Worm (Caenorhabditis elegans) whole organism, L1 larva: ENCODE measurements around the gene Y53F4B.26.
A peak's percentile ranks its signal among the peaks of the same experiment; 100 is the strongest.

ENCODE experiments used
- C04F5.9 ChIP-seq: sonication (generic microtip); optimal IDR thresholded peaks from 2 replicates; lab custom pipeline; 2016; ENCODE audit warnings: missing genetic modification characterization, missing compliant biosample characterization
- C34B4.2 ChIP-seq: sonication (generic microtip); optimal IDR thresholded peaks from 2 replicates; lab custom pipeline; 2017; ENCODE audit warnings: mild to moderate bottlenecking, missing genetic modification characterization, missing compliant biosample characterization
- F16B12.6 ChIP-seq: fragments of 150-350 bp; optimal IDR thresholded peaks from 2 replicates; lab custom pipeline; 2014; ENCODE audit warnings: missing biosample characterization, missing genetic modification characterization
- Y116A8C.19 ChIP-seq: sonication (generic microtip); optimal IDR thresholded peaks from 2 replicates; lab custom pipeline; 2016; ENCODE audit warnings: missing compliant biosample characterization, missing genetic modification characterization, borderline replicate concordance
- blmp-1 ChIP-seq: fragments of 150-350 bp; optimal IDR thresholded peaks from 2 replicates; lab custom pipeline; 2014; ENCODE audit warnings: missing biosample characterization, missing genetic modification characterization
- ceh-63 ChIP-seq: fragments of 200-800 bp; sonication (Bioruptor generic); optimal IDR thresholded peaks from 2 replicates; lab custom pipeline; 2018; ENCODE audit warnings: mild to moderate bottlenecking, missing genetic modification characterization, missing compliant biosample characterization
- ceh-8 ChIP-seq: fragments of 200-800 bp; sonication (Bioruptor generic); optimal IDR thresholded peaks from 2 replicates; lab custom pipeline; 2018; ENCODE audit warnings: mild to moderate bottlenecking, missing genetic modification characterization, moderate library complexity, missing compliant biosample characterization
- ceh-90 ChIP-seq: sonication (generic microtip); optimal IDR thresholded peaks from 2 replicates; lab custom pipeline; 2016; ENCODE audit warnings: missing genetic modification characterization, missing compliant biosample characterization
- efl-1 ChIP-seq, 4 experiments: fragments of 150-350 bp; optimal IDR thresholded peaks in 3 of 4; peaks in 1 of 4; 1 replicate in 1 of 4; 2 replicates in 3 of 4; lab custom pipeline; 2014; ENCODE audit warnings: missing biosample characterization in 2 of 4, missing genetic modification characterization in 2 of 4, missing genetic modification reagents in 2 of 4
- egl-13 ChIP-seq: sonication (generic microtip); optimal IDR thresholded peaks from 2 replicates; lab custom pipeline; 2016; ENCODE audit warnings: missing genotype, missing genetic modification reagents, missing genetic modification characterization, missing compliant biosample characterization
- ets-5 ChIP-seq: fragments of 200-800 bp; sonication (Bioruptor generic); IDR thresholded peaks from 2 replicates; pipeline ENCODE4 v1.3.6; 2022; ENCODE audit warnings: missing genetic modification characterization, missing compliant biosample characterization
- fkh-8 ChIP-seq: sonication (generic microtip); optimal IDR thresholded peaks from 2 replicates; lab custom pipeline; 2016; ENCODE audit warnings: mild to moderate bottlenecking, missing genetic modification characterization, missing compliant biosample characterization
- hlh-4 ChIP-seq: sonication (generic microtip); optimal IDR thresholded peaks from 2 replicates; lab custom pipeline; 2016; ENCODE audit warnings: mild to moderate bottlenecking, missing genetic modification characterization, missing compliant biosample characterization
- hpl-2 ChIP-seq: fragments of 150-350 bp; optimal IDR thresholded peaks from 2 replicates; lab custom pipeline; 2014; ENCODE audit warnings: missing biosample characterization, missing genetic modification reagents, missing genetic modification characterization
- irx-1 ChIP-seq: sonication (generic microtip); optimal IDR thresholded peaks from 2 replicates; lab custom pipeline; 2016; ENCODE audit warnings: missing genetic modification characterization, missing compliant biosample characterization
- lir-3 ChIP-seq: sonication (generic microtip); optimal IDR thresholded peaks from 2 replicates; lab custom pipeline; 2016; ENCODE audit warnings: mild to moderate bottlenecking, missing genetic modification characterization, moderate library complexity, missing compliant biosample characterization; ENCODE audit not compliant: poor library complexity
- mab-9 ChIP-seq: fragments of 200-800 bp; sonication (Bioruptor generic); IDR thresholded peaks from 2 replicates; pipeline ENCODE4 v1.3.6; 2022; ENCODE audit warnings: missing genetic modification reagents, missing genetic modification characterization, missing compliant biosample characterization
- mef-2 ChIP-seq: fragments of 150-350 bp; optimal IDR thresholded peaks from 2 replicates; lab custom pipeline; 2014; ENCODE audit warnings: missing biosample characterization, missing genetic modification characterization
- mep-1 ChIP-seq: fragments of 150-350 bp; optimal IDR thresholded peaks from 2 replicates; lab custom pipeline; 2014; ENCODE audit warnings: missing biosample characterization, missing genetic modification characterization
- nhr-11 ChIP-seq: fragments of 150-350 bp; optimal IDR thresholded peaks from 2 replicates; lab custom pipeline; 2014; ENCODE audit warnings: missing biosample characterization, missing genetic modification characterization
- nhr-12 ChIP-seq: sonication (generic microtip); optimal IDR thresholded peaks from 2 replicates; lab custom pipeline; 2017; ENCODE audit warnings: missing biosample characterization, missing genetic modification characterization
- nhr-47 ChIP-seq: sonication (generic microtip); optimal IDR thresholded peaks from 2 replicates; lab custom pipeline; 2016; ENCODE audit warnings: mild to moderate bottlenecking, missing genetic modification characterization, moderate library complexity, missing compliant biosample characterization
- nhr-84 ChIP-seq: sonication (generic microtip); optimal IDR thresholded peaks from 2 replicates; lab custom pipeline; 2017; ENCODE audit warnings: missing biosample characterization, missing genetic modification characterization
- nhr-85 ChIP-seq: sonication (generic microtip); peaks from one replicate; lab custom pipeline; 2016; ENCODE audit warnings: missing genetic modification characterization, inconsistent platforms, missing compliant biosample characterization
- pag-3 ChIP-seq: sonication (generic microtip); optimal IDR thresholded peaks from 2 replicates; lab custom pipeline; 2017; ENCODE audit warnings: missing genetic modification characterization, mild to moderate bottlenecking, missing compliant biosample characterization, antibody characterized with exemption, borderline replicate concordance; ENCODE audit not compliant: insufficient read depth
- pax-3 ChIP-seq: fragments of 200-800 bp; sonication (Bioruptor generic); optimal IDR thresholded peaks from 2 replicates; lab custom pipeline; 2018; ENCODE audit warnings: mild to moderate bottlenecking, missing genetic modification characterization, moderate library complexity, missing compliant biosample characterization
- rnt-1 ChIP-seq: sonication (generic microtip); optimal IDR thresholded peaks from 2 replicates; lab custom pipeline; 2016; ENCODE audit warnings: mild to moderate bottlenecking, missing genetic modification characterization, moderate library complexity, missing compliant biosample characterization
- skn-1 ChIP-seq: fragments of 150-350 bp; optimal IDR thresholded peaks from 2 replicates; lab custom pipeline; 2014; ENCODE audit warnings: missing biosample characterization, missing genetic modification characterization
- snu-23 ChIP-seq: sonication (generic microtip); optimal IDR thresholded peaks from 2 replicates; lab custom pipeline; 2016; ENCODE audit warnings: missing genetic modification characterization, missing compliant biosample characterization
- unc-130 ChIP-seq: fragments of 150-350 bp; optimal IDR thresholded peaks from 2 replicates; lab custom pipeline; 2017; ENCODE audit warnings: missing biosample characterization, missing genetic modification characterization, inconsistent platforms
- unc-30 ChIP-seq: sonication (generic microtip); optimal IDR thresholded peaks from 2 replicates; lab custom pipeline; 2017; ENCODE audit warnings: missing biosample characterization, missing genetic modification characterization
- zag-1 ChIP-seq: fragments of 150-350 bp; optimal IDR thresholded peaks from 2 replicates; lab custom pipeline; 2014; ENCODE audit warnings: missing biosample characterization, missing genetic modification characterization
- zip-4 ChIP-seq: fragments of 200-800 bp; sonication (Bioruptor generic); optimal IDR thresholded peaks from 2 replicates; lab custom pipeline; 2018; ENCODE audit warnings: mild to moderate bottlenecking, missing genetic modification characterization, moderate library complexity, missing compliant biosample characterization

Y53F4B.26 gene

ce11 chrII:15145594-15145993, 4.8 kb upstream of the Y53F4B.26 start, which contains the start of gene Y53F4B.27:
Y53F4B.27 (plus strand) TSS chrII:15145894.
- no peak for TF ChIP-seq egl-13 (tag; lab: Kevin White, UChicago)
- TF ChIP-seq blmp-1 (tag; lab: Kevin White, UChicago) = peak; percentile 63

ce11 chrII:15143729-15144128, 2.9 kb upstream of the Y53F4B.26 start:
- no peak for TF ChIP-seq unc-30
- no peak for TF ChIP-seq efl-1 (optimal IDR thresholded peaks at IDR 0.05; lab: Kevin White, UChicago)
- TF ChIP-seq efl-1 (GFP tag; optimal IDR thresholded peaks at IDR 0.05 in 1 of 2; lab: Kevin White, UChicago) = peak in 1 of 2 experiments; percentile 90

- TF ChIP-seq ets-5 = no peak
- no peak for TF ChIP-seq mef-2 (tag; lab: Kevin White, UChicago)
- TF ChIP-seq lir-3 = no peak
These were observed 4.9 kb downstream of the Y53F4B.26 start, which contains the start of gene Y53F4B.25 for ce11 chrII:15135886-15136285. Y53F4B.25 (plus strand) TSS chrII:15136186.

- TF ChIP-seq pag-3 (tag; lab: Kevin White, UChicago) (no peak), nhr-85 (tag; lab: Kevin White, UChicago) (peak; percentile 4), snu-23 (GFP tag; lab: Kevin White, UChicago) (no peak), skn-1 (tag; lab: Kevin White, UChicago) (no peak)
These were observed 6.4 kb downstream of the Y53F4B.26 start, which contains the start of gene Y53F4B.24 for ce11 chrII:15134332-15134731. Y53F4B.24 (minus strand) TSS chrII:15134432.

- no peak for TF ChIP-seq hpl-2
- TF ChIP-seq zag-1 (tag; lab: Kevin White, UChicago) = no peak
- no peak for TF ChIP-seq unc-130 (tag; lab: Kevin White, UChicago)
- TF ChIP-seq rnt-1 (tag; lab: Kevin White, UChicago) = no peak
- TF ChIP-seq ceh-90 (tag; lab: Kevin White, UChicago) = no peak
- no peak for TF ChIP-seq nhr-84 (tag; lab: Kevin White, UChicago)
- TF ChIP-seq nhr-11 (tag; lab: Kevin White, UChicago) = no peak
- TF ChIP-seq Y116A8C.19 (tag; lab: Kevin White, UChicago) = no peak
- TF ChIP-seq pax-3 (tag; lab: Kevin White, UChicago) = no peak
- TF ChIP-seq fkh-8 (tag; lab: Kevin White, UChicago) = no peak
- TF ChIP-seq hlh-4 (tag; lab: Kevin White, UChicago) = no peak
- no peak for TF ChIP-seq mab-9
- TF ChIP-seq C04F5.9 = no peak
- no peak for TF ChIP-seq zip-4 (GFP tag; lab: Kevin White, UChicago)
These were observed 10.3 kb downstream of the Y53F4B.26 start, which contains the start of gene Y53F4B.62 for ce11 chrII:15130512-15130911. Y53F4B.62 (minus strand) TSS chrII:15130612.

ce11 chrII:15124193-15124592, 16.6 kb downstream of the Y53F4B.26 start, which contains the start of gene Y53F4B.23:
Y53F4B.23 (plus strand) TSS chrII:15124504.
- no peak for TF ChIP-seq efl-1 (optimal IDR thresholded peaks at IDR 0.05; lab: Kevin White, UChicago)
- no peak for TF ChIP-seq efl-1 (GFP tag; optimal IDR thresholded peaks at IDR 0.05 in 1 of 2; lab: Kevin White, UChicago)
- no peak for TF ChIP-seq zip-4 (GFP tag; lab: Kevin White, UChicago)
- TF ChIP-seq ceh-8 (GFP tag; lab: Kevin White, UChicago) = no peak
- TF ChIP-seq unc-130 (tag; lab: Kevin White, UChicago) = no peak
- TF ChIP-seq nhr-84 (tag; lab: Kevin White, UChicago) = no peak
- TF ChIP-seq nhr-47 (tag; lab: Kevin White, UChicago) = no peak
- no peak for TF ChIP-seq hlh-4 (tag; lab: Kevin White, UChicago)
- TF ChIP-seq ets-5 = no peak
- no peak for TF ChIP-seq nhr-12 (tag; lab: Kevin White, UChicago)
- TF ChIP-seq ceh-90 (tag; lab: Kevin White, UChicago) = no peak
- no peak for TF ChIP-seq mep-1
- no peak for TF ChIP-seq irx-1 (tag; lab: Kevin White, UChicago)
- TF ChIP-seq blmp-1 (tag; lab: Kevin White, UChicago) = no peak
- no peak for TF ChIP-seq ceh-63 (GFP tag; lab: Kevin White, UChicago)
- no peak for TF ChIP-seq F16B12.6 (tag; lab: Kevin White, UChicago)
- no peak for TF ChIP-seq C34B4.2
- no peak for TF ChIP-seq egl-13 (tag; lab: Kevin White, UChicago)
- TF ChIP-seq zag-1 (tag; lab: Kevin White, UChicago) = no peak
